Worm (Caenorhabditis elegans): ENCODE results near the gene C15H7.4.

The C15H7.4 gene

DNA sequence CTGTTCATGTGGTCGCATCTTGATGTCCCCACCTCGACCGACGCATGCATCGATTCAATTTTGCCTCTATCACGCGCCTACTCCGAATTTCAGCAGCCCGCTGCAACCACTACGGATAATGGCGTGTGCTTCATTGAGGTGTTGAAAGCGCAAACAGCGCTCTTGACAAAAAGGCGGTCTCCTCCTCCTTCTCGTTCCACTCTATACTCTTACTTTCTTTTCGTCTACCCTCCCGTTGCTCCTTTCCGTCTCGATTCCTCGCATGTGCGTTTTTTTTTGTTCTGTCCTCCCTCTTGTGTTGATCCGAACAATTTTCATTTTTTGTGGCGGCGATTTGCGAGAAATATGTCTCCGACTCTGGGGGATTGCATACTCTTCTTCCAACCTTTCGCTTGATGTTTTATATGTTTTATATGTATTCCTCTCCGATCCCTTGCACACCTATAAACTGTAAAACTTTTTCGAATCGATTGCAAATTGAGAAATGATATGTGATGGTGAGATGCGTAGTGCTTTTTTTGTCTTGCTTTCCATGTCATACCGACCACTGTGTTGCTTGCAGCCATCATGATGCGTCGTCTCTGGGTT lies 47.1 kb upstream of the C15H7.4 start:
- TF ChIP-seq lir-3 (tag; optimal IDR thresholded peaks at IDR 0.05; ENCODE audit: poor library complexity) (no peak), ceh-82 (tag; optimal IDR thresholded peaks at IDR 0.05) (peak in 2 of 3 experiments; percentile 13 to 18), fkh-8 (tag; optimal IDR thresholded peaks at IDR 0.05) (peak; percentile 49), sup-37 (GFP tag; optimal IDR thresholded peaks at IDR 0.05) (no peak), lin-14 (GFP tag; optimal IDR thresholded peaks at IDR 0.05) (peak; percentile 51), mep-1 (tag; optimal IDR thresholded peaks at IDR 0.05) (peak; percentile 40), elt-2 (tag; optimal IDR thresholded peaks at IDR 0.05) (no peak), blmp-1 (tag; optimal IDR thresholded peaks at IDR 0.05) (peak; percentile 49)

DNA sequence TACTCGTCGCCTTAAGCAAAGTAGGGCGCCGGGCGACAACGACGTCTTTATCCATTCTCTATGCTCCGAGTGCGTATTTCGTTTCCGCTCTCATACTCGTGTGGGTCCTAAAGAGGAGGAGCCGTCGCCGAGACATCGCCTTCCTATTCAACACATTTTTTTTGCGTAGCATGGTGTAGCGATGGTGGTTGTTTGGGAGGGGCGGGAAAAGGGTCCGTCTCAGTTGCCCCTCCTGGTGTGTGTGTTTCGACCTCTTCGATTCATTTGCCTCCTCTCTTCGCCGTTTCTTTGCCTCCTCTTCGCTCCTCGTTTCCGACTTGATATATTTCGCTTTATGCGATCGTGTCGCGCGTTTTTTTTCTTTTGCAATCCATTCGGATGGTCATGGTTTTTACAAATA lies 46.1 kb upstream of the C15H7.4 start:
- peak; percentile 0 for TF ChIP-seq nhr-47 (tag; optimal IDR thresholded peaks at IDR 0.05)
- TF ChIP-seq lin-14 (GFP tag; optimal IDR thresholded peaks at IDR 0.05), result peak; percentile 62
- TF ChIP-seq ets-5 (GFP tag; IDR thresholded peaks at IDR 0.05), result no peak
- TF ChIP-seq ceh-82 (tag; optimal IDR thresholded peaks at IDR 0.05), result peak in 1 of 3 experiments; percentile 23

DNA sequence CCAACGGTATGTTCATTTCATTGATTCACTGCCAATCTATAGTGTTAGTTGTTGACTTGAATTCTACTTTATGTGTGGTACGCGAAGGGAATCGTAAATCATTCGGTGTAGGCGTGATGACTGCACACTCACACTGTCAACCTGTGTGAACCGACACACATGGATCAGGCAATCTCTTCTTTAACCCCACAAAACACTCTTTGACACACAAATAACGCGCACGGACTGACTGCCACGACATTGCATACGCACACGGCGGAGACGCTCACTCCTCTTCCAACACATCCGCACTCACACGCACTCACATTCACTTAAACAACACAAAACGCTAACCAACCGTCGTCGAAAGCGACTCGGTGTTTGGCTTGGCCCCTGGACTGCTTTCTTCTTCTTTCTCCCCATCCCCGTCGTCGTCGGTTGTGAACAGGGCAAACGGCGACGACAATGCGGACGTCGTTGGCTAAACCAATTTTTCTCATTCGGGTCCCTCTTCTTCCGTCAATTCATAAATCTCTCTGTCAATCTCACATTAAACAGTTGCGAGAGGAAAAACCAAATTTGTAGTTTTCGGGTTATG lies 44.5 kb upstream of the C15H7.4 start:
- TF ChIP-seq pqm-1 (tag; optimal IDR thresholded peaks at IDR 0.05) (no peak), blmp-1 (tag; optimal IDR thresholded peaks at IDR 0.05) (peak; percentile 19), elt-3 (tag; optimal IDR thresholded peaks at IDR 0.05) (peak in 1 of 6 experiments; percentile 13), lin-35 (GFP tag; optimal IDR thresholded peaks at IDR 0.05) (peak in 1 of 2 experiments; percentile 36), unc-62 (GFP tag; optimal IDR thresholded peaks at IDR 0.05) (no peak), aha-1 (tag; optimal IDR thresholded peaks at IDR 0.05) (no peak), efl-1 (optimal IDR thresholded peaks at IDR 0.05) (no peak), efl-1 (GFP tag; optimal IDR thresholded peaks at IDR 0.05 in 1 of 2) (peak in 1 of 2 experiments; percentile 14), nhr-85 (tag) (no peak), lin-14 (GFP tag; optimal IDR thresholded peaks at IDR 0.05) (peak; percentile 43)

ce11 chrIII:9699576-9699975 lies 43.9 kb upstream of the C15H7.4 start, which contains the start of gene tlk-1:
tlk-1 (plus strand) TSS chrIII:9699876.
- no peak for TF ChIP-seq pag-3 (tag; optimal IDR thresholded peaks at IDR 0.05; ENCODE audit: borderline replicate concordance, insufficient read depth)
- TF ChIP-seq sup-37 (GFP tag; optimal IDR thresholded peaks at IDR 0.05), result no peak
- no peak for TF ChIP-seq efl-3 (GFP tag; optimal IDR thresholded peaks at IDR 0.05)
- no peak for TF ChIP-seq elt-3 (tag; optimal IDR thresholded peaks at IDR 0.05)
- no peak for TF ChIP-seq nhr-90 (tag; optimal IDR thresholded peaks at IDR 0.05; ENCODE audit: poor library complexity)
- no peak for TF ChIP-seq nhr-11 (tag; optimal IDR thresholded peaks at IDR 0.05)
- TF ChIP-seq ceh-82 (tag; optimal IDR thresholded peaks at IDR 0.05), result no peak
- no peak for TF ChIP-seq egl-27 (tag; optimal IDR thresholded peaks at IDR 0.05)
- no peak for TF ChIP-seq ztf-4 (tag; optimal IDR thresholded peaks at IDR 0.05)
- TF ChIP-seq fkh-8 (tag; optimal IDR thresholded peaks at IDR 0.05), result no peak
- TF ChIP-seq dpl-1 (GFP tag; optimal IDR thresholded peaks at IDR 0.05), result no peak
- no peak for TF ChIP-seq pax-3 (tag; optimal IDR thresholded peaks at IDR 0.05)
- no peak for TF ChIP-seq isw-1 (GFP tag; IDR thresholded peaks at IDR 0.05)
- no peak for TF ChIP-seq nhr-71 (tag; optimal IDR thresholded peaks at IDR 0.05)
- no peak for TF ChIP-seq C04F5.9 (tag; optimal IDR thresholded peaks at IDR 0.05)
- TF ChIP-seq hlh-17 (GFP tag; optimal IDR thresholded peaks at IDR 0.05; ENCODE audit: borderline replicate concordance), result no peak
- no peak for TF ChIP-seq nhr-47 (tag; optimal IDR thresholded peaks at IDR 0.05)

ce11 chrIII:9698635-9699396 lies 43.1 kb upstream of the C15H7.4 start:
- TF ChIP-seq nhr-84 (tag; optimal IDR thresholded peaks at IDR 0.05), result no peak
- no peak for TF ChIP-seq nhr-90 (tag; optimal IDR thresholded peaks at IDR 0.05; ENCODE audit: poor library complexity)
- peak in 1 of 6 experiments; percentile 43 for TF ChIP-seq elt-3 (tag; optimal IDR thresholded peaks at IDR 0.05)
- TF ChIP-seq swsn-7 (tag; optimal IDR thresholded peaks at IDR 0.05), result no peak
- TF ChIP-seq efl-1 (optimal IDR thresholded peaks at IDR 0.05), result peak in 1 of 2 experiments; percentile 1
- peak in 1 of 2 experiments; percentile 73 for TF ChIP-seq efl-1 (GFP tag; optimal IDR thresholded peaks at IDR 0.05 in 1 of 2)
- TF ChIP-seq mdl-1 (tag; optimal IDR thresholded peaks at IDR 0.05), result peak in 1 of 2 experiments; percentile 19
- TF ChIP-seq blmp-1 (tag; optimal IDR thresholded peaks at IDR 0.05), result peak; percentile 36
- TF ChIP-seq lin-35 (GFP tag; optimal IDR thresholded peaks at IDR 0.05), result peak in 1 of 2 experiments; percentile 29
- peak; percentile 17 for TF ChIP-seq rnt-1 (tag; optimal IDR thresholded peaks at IDR 0.05)
- TF ChIP-seq nhr-28 (tag; optimal IDR thresholded peaks at IDR 0.05), result no peak
- no peak for TF ChIP-seq ets-5 (GFP tag; IDR thresholded peaks at IDR 0.05)
- peak; percentile 1 for TF ChIP-seq skn-1 (tag; optimal IDR thresholded peaks at IDR 0.05)
- TF ChIP-seq ama-1 (optimal IDR thresholded peaks at IDR 0.05), result no peak
- peak; percentile 7 for TF ChIP-seq mep-1 (tag; optimal IDR thresholded peaks at IDR 0.05)
- peak; percentile 30 for TF ChIP-seq pag-3 (tag; optimal IDR thresholded peaks at IDR 0.05; ENCODE audit: borderline replicate concordance, insufficient read depth)
- TF ChIP-seq egl-27 (tag; optimal IDR thresholded peaks at IDR 0.05), result no peak
- no peak for TF ChIP-seq hlh-17 (GFP tag; optimal IDR thresholded peaks at IDR 0.05; ENCODE audit: borderline replicate concordance)
- peak; percentile 36 for TF ChIP-seq nhr-71 (tag; optimal IDR thresholded peaks at IDR 0.05)
- TF ChIP-seq egl-13 (tag; optimal IDR thresholded peaks at IDR 0.05), result no peak
- TF ChIP-seq nhr-85 (tag), result peak; percentile 71
